Fruit fly (Drosophila melanogaster): ENCODE data around the gene CG12522.

Gene CG12522

DNA sequence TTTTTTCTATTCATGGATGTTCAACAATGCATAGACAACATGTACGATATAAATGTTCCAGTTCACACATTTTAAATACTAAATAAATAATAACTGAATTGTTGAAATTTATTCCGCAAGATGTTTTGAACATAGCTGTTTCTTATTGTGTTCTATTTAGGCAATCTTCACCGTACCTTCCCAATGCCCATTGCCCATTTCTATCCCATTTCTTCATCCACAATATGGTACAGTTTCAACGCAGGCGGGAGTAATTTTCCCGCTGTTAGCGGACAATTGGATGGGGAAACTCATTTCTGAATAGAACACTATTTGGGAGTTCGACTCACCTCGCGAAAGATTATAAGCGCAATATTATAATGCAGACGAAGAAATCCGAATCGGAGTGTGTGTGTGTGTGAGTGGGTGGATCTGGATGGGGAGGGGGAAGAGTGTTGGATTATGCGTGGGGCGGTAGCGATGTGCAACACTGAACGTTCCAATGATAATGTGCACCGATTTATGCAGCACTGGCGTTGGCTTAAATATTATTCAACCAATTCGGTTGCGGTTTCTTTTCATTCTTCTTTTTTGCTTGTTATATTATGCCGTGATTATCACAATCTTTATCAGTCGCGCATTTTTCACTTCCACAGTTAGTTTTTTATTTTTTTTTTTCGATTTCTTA is 16.0 kb upstream of the CG12522 start:
- TF ChIP-seq lola (GFP tag; optimal IDR thresholded peaks at IDR 0.05) (no peak), tai (GFP tag; optimal IDR thresholded peaks at IDR 0.05) (peak; percentile 85), brk (GFP tag; optimal IDR thresholded peaks at IDR 0.05) (peak; percentile 68), sv (GFP tag; optimal IDR thresholded peaks at IDR 0.05) (peak; percentile 14), ey (GFP tag; optimal IDR thresholded peaks at IDR 0.05) (peak; percentile 61), Hr83 (GFP tag; optimal IDR thresholded peaks at IDR 0.05; ENCODE audit: poor library complexity, severe bottlenecking) (peak; percentile 83), Hnf4 (GFP tag; optimal IDR thresholded peaks at IDR 0.05) (peak; percentile 86), rgr (GFP tag; optimal IDR thresholded peaks at IDR 0.05) (peak; percentile 90), sage (GFP tag; optimal IDR thresholded peaks at IDR 0.05) (no peak), dl (GFP tag; optimal IDR thresholded peaks at IDR 0.05; ENCODE audit: insufficient read depth in 1 of 2, partially characterized antibody in 2 of 2) (no peak), foxo (GFP tag; optimal IDR thresholded peaks at IDR 0.05) (peak in 1 of 2 experiments; percentile 88), woc (GFP tag; optimal IDR thresholded peaks at IDR 0.05) (peak; percentile 64), pan (optimal IDR thresholded peaks at IDR 0.05) (no peak), N (GFP tag; optimal IDR thresholded peaks at IDR 0.05) (no peak), dmrt93B (GFP tag; optimal IDR thresholded peaks at IDR 0.05) (peak; percentile 3), h (GFP tag; optimal IDR thresholded peaks at IDR 0.05) (peak; percentile 89), Vsx2 (GFP tag; optimal IDR thresholded peaks at IDR 0.05; ENCODE audit: partially characterized antibody) (no peak), usp (GFP tag; optimal IDR thresholded peaks at IDR 0.05) (no peak), Jra (GFP tag; optimal IDR thresholded peaks at IDR 0.05) (peak; percentile 78), OdsH (GFP tag; optimal IDR thresholded peaks at IDR 0.05) (peak; percentile 74), br (GFP tag; optimal IDR thresholded peaks at IDR 0.05) (peak; percentile 78), GATAd (GFP tag; optimal IDR thresholded peaks at IDR 0.05) (no peak), psq (GFP tag; optimal IDR thresholded peaks at IDR 0.05) (peak; percentile 95), Dfd (GFP tag; optimal IDR thresholded peaks at IDR 0.05) (no peak), Rel (GFP tag; optimal IDR thresholded peaks at IDR 0.05) (no peak), Rel (tag; optimal IDR thresholded peaks at IDR 0.05) (peak; percentile 57), fru (GFP tag; optimal IDR thresholded peaks at IDR 0.05) (peak; percentile 73), Sp1 (GFP tag; optimal IDR thresholded peaks at IDR 0.05) (peak; percentile 43), Abd-B (GFP tag; optimal IDR thresholded peaks at IDR 0.05) (no peak), CG32264 (GFP tag; optimal IDR thresholded peaks at IDR 0.05) (peak; percentile 58), dsf (GFP tag; optimal IDR thresholded peaks at IDR 0.05; ENCODE audit: borderline replicate concordance) (no peak), Dif (GFP tag; optimal IDR thresholded peaks at IDR 0.05; ENCODE audit: partially characterized antibody) (peak; percentile 39), CrebA (GFP tag; optimal IDR thresholded peaks at IDR 0.05; ENCODE audit: borderline replicate concordance) (no peak), Hr78 (GFP tag; optimal IDR thresholded peaks at IDR 0.05) (no peak), jim (GFP tag; optimal IDR thresholded peaks at IDR 0.05) (peak; percentile 66), HLH106 (tag; optimal IDR thresholded peaks at IDR 0.05) (peak; percentile 44), Myc (optimal IDR thresholded peaks at IDR 0.05) (no peak), CG9705 (GFP tag; optimal IDR thresholded peaks at IDR 0.05) (peak; percentile 31), Mio (GFP tag; optimal IDR thresholded peaks at IDR 0.05) (no peak)

DNA sequence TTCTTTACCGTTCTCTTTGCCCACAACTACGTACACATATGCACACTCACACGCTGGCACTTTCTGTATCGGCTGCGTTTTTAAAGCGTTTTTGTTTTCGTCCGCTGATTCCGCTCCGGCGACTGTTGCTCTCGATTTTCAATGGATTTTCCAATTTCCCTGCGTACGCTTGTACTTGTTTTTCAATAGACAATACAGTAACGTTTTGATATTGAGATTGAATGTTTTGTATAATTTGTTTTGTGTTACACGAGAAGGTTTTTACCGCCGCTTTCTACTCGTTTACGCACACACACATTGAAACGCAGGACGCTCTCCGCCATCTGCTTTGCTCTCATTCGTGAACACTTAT is 15.4 kb upstream of the CG12522 start:
- peak; percentile 94 for TF ChIP-seq psq (GFP tag; optimal IDR thresholded peaks at IDR 0.05)
- TF ChIP-seq N (GFP tag; optimal IDR thresholded peaks at IDR 0.05), result peak; percentile 5
- TF ChIP-seq Abd-B (GFP tag; optimal IDR thresholded peaks at IDR 0.05), result no peak

DNA sequence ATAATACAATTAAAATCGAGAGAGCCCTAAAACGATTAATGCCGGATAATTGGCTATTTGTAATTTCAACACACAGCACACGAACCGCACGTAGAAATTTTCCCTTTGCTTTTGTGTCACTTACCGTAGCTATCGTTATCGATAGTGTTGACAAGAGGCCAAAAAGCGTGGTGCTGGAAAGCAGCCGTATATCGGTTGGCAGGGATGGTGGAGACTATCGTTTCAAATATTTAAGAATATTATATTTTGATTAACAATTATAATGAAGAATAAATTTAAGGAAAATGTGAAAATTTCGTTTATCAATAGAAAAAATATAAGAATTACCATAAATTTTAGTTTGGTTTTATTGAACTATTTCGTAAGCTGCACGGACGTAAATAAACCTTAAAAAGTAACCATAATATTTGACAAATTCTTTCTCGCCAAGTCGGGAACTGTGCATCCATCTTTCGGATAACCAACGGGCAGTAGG is 15.0 kb upstream of the CG12522 start, which contains the start of gene JIL-1:
Gene JIL-1, minus strand, starts transcription at position 148 of the 475 bp plus-strand sequence.
- peak; percentile 41 for TF ChIP-seq GATAd (GFP tag; optimal IDR thresholded peaks at IDR 0.05)
- TF ChIP-seq N (GFP tag; optimal IDR thresholded peaks at IDR 0.05), result no peak
- TF ChIP-seq Mio (GFP tag; optimal IDR thresholded peaks at IDR 0.05), result peak; percentile 0
- peak; percentile 62 for TF ChIP-seq fru (GFP tag; optimal IDR thresholded peaks at IDR 0.05)
- peak; percentile 6 for TF ChIP-seq jim (GFP tag; optimal IDR thresholded peaks at IDR 0.05)
- TF ChIP-seq lola (GFP tag; optimal IDR thresholded peaks at IDR 0.05), result no peak
- TF ChIP-seq HLH106 (tag; optimal IDR thresholded peaks at IDR 0.05), result peak; percentile 68
- TF ChIP-seq Hr83 (GFP tag; optimal IDR thresholded peaks at IDR 0.05; ENCODE audit: poor library complexity, severe bottlenecking), result peak; percentile 38
- peak; percentile 65 for TF ChIP-seq sage (GFP tag; optimal IDR thresholded peaks at IDR 0.05)
- TF ChIP-seq Sp1 (GFP tag; optimal IDR thresholded peaks at IDR 0.05), result peak; percentile 56
- no peak for TF ChIP-seq pan (optimal IDR thresholded peaks at IDR 0.05)
- TF ChIP-seq brk (GFP tag; optimal IDR thresholded peaks at IDR 0.05), result peak; percentile 69
- TF ChIP-seq Vsx2 (GFP tag; optimal IDR thresholded peaks at IDR 0.05; ENCODE audit: partially characterized antibody), result peak; percentile 25
- no peak for TF ChIP-seq dmrt93B (GFP tag; optimal IDR thresholded peaks at IDR 0.05)
- TF ChIP-seq h (GFP tag; optimal IDR thresholded peaks at IDR 0.05), result peak; percentile 77
- no peak for TF ChIP-seq CG32264 (GFP tag; optimal IDR thresholded peaks at IDR 0.05)
- no peak for TF ChIP-seq Hr78 (GFP tag; optimal IDR thresholded peaks at IDR 0.05)
- peak; percentile 20 for TF ChIP-seq OdsH (GFP tag; optimal IDR thresholded peaks at IDR 0.05)
- peak; percentile 76 for TF ChIP-seq woc (GFP tag; optimal IDR thresholded peaks at IDR 0.05)
- no peak for TF ChIP-seq Abd-B (GFP tag; optimal IDR thresholded peaks at IDR 0.05)
- TF ChIP-seq dl (GFP tag; optimal IDR thresholded peaks at IDR 0.05; ENCODE audit: insufficient read depth in 1 of 2, partially characterized antibody in 2 of 2), result no peak
- peak; percentile 83 for TF ChIP-seq Hnf4 (GFP tag; optimal IDR thresholded peaks at IDR 0.05)
- TF ChIP-seq rgr (GFP tag; optimal IDR thresholded peaks at IDR 0.05), result peak; percentile 74
- peak; percentile 66 for TF ChIP-seq br (GFP tag; optimal IDR thresholded peaks at IDR 0.05)
- peak in 1 of 2 experiments; percentile 78 for TF ChIP-seq foxo (GFP tag; optimal IDR thresholded peaks at IDR 0.05)
- no peak for TF ChIP-seq Dif (GFP tag; optimal IDR thresholded peaks at IDR 0.05; ENCODE audit: partially characterized antibody)
- TF ChIP-seq CG9705 (GFP tag; optimal IDR thresholded peaks at IDR 0.05), result peak; percentile 29
- no peak for TF ChIP-seq usp (GFP tag; optimal IDR thresholded peaks at IDR 0.05)
- no peak for TF ChIP-seq Dfd (GFP tag; optimal IDR thresholded peaks at IDR 0.05)
- TF ChIP-seq tai (GFP tag; optimal IDR thresholded peaks at IDR 0.05), result peak; percentile 40
- TF ChIP-seq CrebA (GFP tag; optimal IDR thresholded peaks at IDR 0.05; ENCODE audit: borderline replicate concordance), result no peak
- TF ChIP-seq Rel (GFP tag; optimal IDR thresholded peaks at IDR 0.05), result peak; percentile 36
- peak; percentile 32 for TF ChIP-seq Rel (tag; optimal IDR thresholded peaks at IDR 0.05)
- peak; percentile 75 for TF ChIP-seq Jra (GFP tag; optimal IDR thresholded peaks at IDR 0.05)
- TF ChIP-seq sv (GFP tag; optimal IDR thresholded peaks at IDR 0.05), result peak; percentile 69
- peak; percentile 60 for TF ChIP-seq dsf (GFP tag; optimal IDR thresholded peaks at IDR 0.05; ENCODE audit: borderline replicate concordance)

All from whole organism, wandering third instar larva.